Fruit fly (Drosophila melanogaster) whole organism, pupa: ENCODE measurements around the gene CG7872.
A peak's percentile ranks its signal among the peaks of the same experiment; 100 is the strongest.

Experiments used
- CG10348 ChIP-seq: fragments of 200-800 bp; sonication (Bioruptor generic); IDR thresholded peaks from 2 replicates; pipeline ENCODE4 v1.3.6; 2022; ENCODE audit warnings: missing biosample characterization, missing genetic modification characterization
- CG12605 ChIP-seq: fragments of 200-800 bp; sonication (Bioruptor generic); IDR thresholded peaks from 2 replicates; pipeline ENCODE4 v1.3.6; 2022; ENCODE audit warnings: missing biosample characterization, missing genetic modification characterization
- CG13204 ChIP-seq: fragments of 200-800 bp; sonication (Bioruptor generic); optimal IDR thresholded peaks from 2 replicates; lab custom pipeline; 2018; ENCODE audit warnings: missing biosample characterization, mild to moderate bottlenecking, missing genetic modification characterization, moderate library complexity
- CG14655 ChIP-seq: fragments of 200-800 bp; sonication (Bioruptor generic); optimal IDR thresholded peaks from 3 replicates; lab custom pipeline; 2017; ENCODE audit warnings: mild to moderate bottlenecking, missing biosample characterization, missing genetic modification reagents, missing genetic modification characterization
- CG15710 ChIP-seq: fragments of 200-800 bp; sonication (Bioruptor generic); optimal IDR thresholded peaks from 2 replicates; lab custom pipeline; 2018; ENCODE audit warnings: missing biosample characterization, mild to moderate bottlenecking, missing genetic modification characterization, moderate library complexity
- CG17806 ChIP-seq: fragments of 200-800 bp; sonication (Bioruptor generic); optimal IDR thresholded peaks from 2 replicates; lab custom pipeline; 2018; ENCODE audit warnings: missing biosample characterization, mild to moderate bottlenecking, missing genetic modification characterization, moderate library complexity
- CG8159 ChIP-seq: fragments of 200-800 bp; sonication (Bioruptor generic); optimal IDR thresholded peaks from 3 replicates; lab custom pipeline; 2018; ENCODE audit warnings: missing biosample characterization, mild to moderate bottlenecking, missing genetic modification characterization, moderate library complexity
- CG8301 ChIP-seq: fragments of 200-800 bp; sonication (Bioruptor generic); optimal IDR thresholded peaks from 2 replicates; lab custom pipeline; 2018; ENCODE audit warnings: missing biosample characterization, mild to moderate bottlenecking, missing genetic modification characterization
- D1 ChIP-seq: fragments of 200-800 bp; sonication (Bioruptor generic); optimal IDR thresholded peaks from 2 replicates; lab custom pipeline; 2018; ENCODE audit warnings: missing biosample characterization, mild to moderate bottlenecking, missing genetic modification characterization, moderate library complexity
- Ets98B ChIP-seq: fragments of 200-800 bp; sonication (Bioruptor generic); IDR thresholded peaks from 2 replicates; pipeline ENCODE4 v1.3.6; 2022; ENCODE audit warnings: missing biosample characterization, missing genetic modification characterization
- Snoo ChIP-seq: fragments of 200-800 bp; sonication (Bioruptor generic); optimal IDR thresholded peaks from 3 replicates; lab custom pipeline; 2017; ENCODE audit warnings: missing biosample characterization, mild to moderate bottlenecking, missing genetic modification characterization, inconsistent platforms
- fd96Ca ChIP-seq: fragments of 200-800 bp; sonication (Bioruptor generic); IDR thresholded peaks from 3 replicates; pipeline ENCODE4 v1.3.6; 2022; ENCODE audit warnings: missing biosample characterization, missing genetic modification characterization

dm6 chrX:15554256-15554678 lies 23.7 kb upstream of the CG7872 start, which contains the start of gene Ac13E:
- TF ChIP-seq CG12605 (GFP tag; lab: Robert Waterston, UW) (peak; percentile 66; the same call in 1 of the 2 replicates), CG8301 (tag; lab: Kevin White, UChicago) (peak; percentile 90), CG10348 (peak; percentile 53; the same call in 1 of the 2 replicates), CG17806 (tag; lab: Kevin White, UChicago) (peak; percentile 82), fd96Ca (peak; percentile 92), CG8159 (tag; lab: Kevin White, UChicago) (peak; percentile 92), Ets98B (GFP tag; lab: Robert Waterston, UW) (peak; percentile 84), Snoo (tag; lab: Kevin White, UChicago) (peak; percentile 95), CG13204 (GFP tag; lab: Kevin White, UChicago) (peak; percentile 79), D1 (tag; lab: Kevin White, UChicago) (peak; percentile 72), CG15710 (peak; percentile 89), CG14655 (GFP tag; lab: Kevin White, UChicago) (peak; percentile 93)
